Fruit fly (Drosophila melanogaster) whole organism, wandering third instar larva: Measurements from ENCODE around the gene RpL8.

Experiments
- Abd-B ChIP-seq: fragments of >200 bp; optimal IDR thresholded peaks from 2 replicates; lab custom pipeline; 2017; ENCODE audit warnings: missing biosample characterization, missing genetic modification characterization
- CG32264 ChIP-seq: fragments of 200-800 bp; sonication (Bioruptor generic); optimal IDR thresholded peaks from 2 replicates; lab custom pipeline; 2016; ENCODE audit warnings: missing biosample characterization, missing genetic modification characterization
- CG9705 ChIP-seq: fragments of 200-800 bp; sonication (Bioruptor generic); optimal IDR thresholded peaks from 2 replicates; lab custom pipeline; 2018; ENCODE audit warnings: missing biosample characterization, mild to moderate bottlenecking, missing genetic modification characterization
- CrebA ChIP-seq: fragments of 200-800 bp; sonication (Bioruptor generic); optimal IDR thresholded peaks from 2 replicates; lab custom pipeline; 2016; ENCODE audit warnings: missing biosample characterization, mild to moderate bottlenecking, missing genetic modification characterization, borderline replicate concordance
- Dfd ChIP-seq: fragments of >200 bp; optimal IDR thresholded peaks from 2 replicates; lab custom pipeline; 2017; ENCODE audit warnings: missing biosample characterization, missing genetic modification characterization
- Dif ChIP-seq: fragments of 200-275, 200-300 bp; sonication (Bioruptor generic); optimal IDR thresholded peaks from 2 replicates; lab custom pipeline; 2018; ENCODE audit warnings: missing biosample characterization, missing genetic modification characterization; ENCODE audit not compliant: partially characterized antibody
- GATAd ChIP-seq: sonication (Bioruptor generic); optimal IDR thresholded peaks from 2 replicates; lab custom pipeline; 2016; ENCODE audit warnings: missing biosample characterization, missing genetic modification characterization
- HLH106 ChIP-seq: fragments of 200-800 bp; optimal IDR thresholded peaks from 3 replicates; lab custom pipeline; 2019; ENCODE audit warnings: missing biosample characterization, mild to moderate bottlenecking, missing genetic modification characterization, moderate library complexity
- Hnf4 ChIP-seq: fragments of 200-800 bp; sonication (Bioruptor generic); optimal IDR thresholded peaks from 2 replicates; lab custom pipeline; 2016; ENCODE audit warnings: missing biosample characterization, mild to moderate bottlenecking, missing genetic modification characterization
- Hr83 ChIP-seq: fragments of 200-300 bp; sonication (Bioruptor generic); optimal IDR thresholded peaks from 2 replicates; lab custom pipeline; 2016; ENCODE audit warnings: missing biosample characterization, mild to moderate bottlenecking, missing genetic modification characterization, moderate library complexity; ENCODE audit not compliant: poor library complexity, severe bottlenecking
- Jra ChIP-seq: sonication (Bioruptor generic); optimal IDR thresholded peaks from 2 replicates; lab custom pipeline; 2016; ENCODE audit warnings: missing biosample characterization, missing genetic modification characterization
- Myc ChIP-seq: fragments of >200 bp; optimal IDR thresholded peaks from 2 replicates; lab custom pipeline; 2017
- N ChIP-seq: fragments of >200 bp; optimal IDR thresholded peaks from 2 replicates; lab custom pipeline; 2018; ENCODE audit warnings: missing biosample characterization, missing external identifiers, missing genetic modification characterization
- OdsH ChIP-seq: fragments of 200-800 bp; sonication (Bioruptor generic); optimal IDR thresholded peaks from 2 replicates; lab custom pipeline; 2016; ENCODE audit warnings: missing biosample characterization, mild to moderate bottlenecking, missing genetic modification characterization
- Rel ChIP-seq, 2 experiments: fragments of 200-800 bp; sonication (Bioruptor generic) in 1 of 2; optimal IDR thresholded peaks; 2 replicates in 1 of 2; 3 replicates in 1 of 2; lab custom pipeline; 2016 to 2019; ENCODE audit warnings: mild to moderate bottlenecking in 2 of 2, missing biosample characterization in 2 of 2, missing genetic modification characterization in 2 of 2, moderate library complexity in 1 of 2
- Sp1 ChIP-seq: fragments of 200-800 bp; sonication (Bioruptor generic); optimal IDR thresholded peaks from 3 replicates; lab custom pipeline; 2019; ENCODE audit warnings: missing biosample characterization, mild to moderate bottlenecking, missing genetic modification characterization, moderate library complexity
- Vsx2 ChIP-seq: fragments of 200-300, 225-300 bp; sonication (Bioruptor generic); optimal IDR thresholded peaks from 2 replicates; lab custom pipeline; 2018; ENCODE audit warnings: missing biosample characterization, missing genetic modification characterization; ENCODE audit not compliant: partially characterized antibody
- br ChIP-seq: fragments of 200-800 bp; sonication (Bioruptor generic); optimal IDR thresholded peaks from 2 replicates; lab custom pipeline; 2016; ENCODE audit warnings: missing biosample characterization, missing genetic modification characterization
- dl ChIP-seq, 2 experiments: fragments of 175-275, 200-275 bp in 1 of 2; fragments of 200-275 bp in 1 of 2; sonication (Bioruptor generic); optimal IDR thresholded peaks; lab custom pipeline; 2018; ENCODE audit warnings: mild to moderate bottlenecking in 2 of 2, missing biosample characterization in 2 of 2, missing genetic modification characterization in 2 of 2, moderate library complexity in 2 of 2; ENCODE audit not compliant: partially characterized antibody in 2 of 2, insufficient read depth in 1 of 2
- dmrt93B ChIP-seq: fragments of 200-800 bp; sonication (Bioruptor generic); optimal IDR thresholded peaks from 2 replicates; lab custom pipeline; 2018; ENCODE audit warnings: missing biosample characterization, mild to moderate bottlenecking, missing genetic modification characterization
- dsf ChIP-seq: sonication (Bioruptor generic); optimal IDR thresholded peaks from 2 replicates; lab custom pipeline; 2016; ENCODE audit warnings: missing biosample characterization, missing genetic modification characterization, borderline replicate concordance
- ey ChIP-seq: fragments of 200-800 bp; sonication (Bioruptor generic); optimal IDR thresholded peaks from 2 replicates; lab custom pipeline; 2016; ENCODE audit warnings: missing biosample characterization, missing genetic modification characterization
- foxo ChIP-seq, 2 experiments: fragments of 200-800 bp; sonication (Bioruptor generic); optimal IDR thresholded peaks; 2 replicates in 1 of 2; 3 replicates in 1 of 2; lab custom pipeline; 2016 to 2017; ENCODE audit warnings: missing biosample characterization in 2 of 2, missing genetic modification characterization in 2 of 2
- fru ChIP-seq: fragments of 200-800 bp; sonication (Bioruptor generic); optimal IDR thresholded peaks from 3 replicates; lab custom pipeline; 2016; ENCODE audit warnings: missing biosample characterization, mild to moderate bottlenecking, missing genetic modification characterization
- h ChIP-seq: fragments of 200-800 bp; sonication (Bioruptor generic); optimal IDR thresholded peaks from 3 replicates; lab custom pipeline; 2016; ENCODE audit warnings: missing biosample characterization, mild to moderate bottlenecking, missing genetic modification characterization
- jim ChIP-seq: fragments of 175-275, 200-325 bp; sonication (Bioruptor generic); optimal IDR thresholded peaks from 2 replicates; lab custom pipeline; 2016; ENCODE audit warnings: missing biosample characterization, mild to moderate bottlenecking, missing genetic modification characterization
- lola ChIP-seq: fragments of >200 bp; optimal IDR thresholded peaks from 2 replicates; lab custom pipeline; 2017; ENCODE audit warnings: missing biosample characterization, missing genetic modification characterization
- pan ChIP-seq: fragments of >200 bp; optimal IDR thresholded peaks from 2 replicates; lab custom pipeline; 2017
- psq ChIP-seq: fragments of 200-800 bp; sonication (Bioruptor generic); optimal IDR thresholded peaks from 3 replicates; lab custom pipeline; 2017; ENCODE audit warnings: missing biosample characterization, mild to moderate bottlenecking, missing genetic modification characterization, moderate library complexity
- rgr ChIP-seq: fragments of 200-800 bp; sonication (Bioruptor generic); optimal IDR thresholded peaks from 3 replicates; lab custom pipeline; 2016; ENCODE audit warnings: missing biosample characterization, mild to moderate bottlenecking, missing genetic modification characterization
- sv ChIP-seq: fragments of 200-800 bp; sonication (Bioruptor generic); optimal IDR thresholded peaks from 3 replicates; lab custom pipeline; 2016; ENCODE audit warnings: missing biosample characterization, missing genetic modification characterization
- tai ChIP-seq: sonication (Bioruptor generic); optimal IDR thresholded peaks from 2 replicates; lab custom pipeline; 2016; ENCODE audit warnings: missing biosample characterization, missing genetic modification characterization
- woc ChIP-seq: sonication (Bioruptor generic); optimal IDR thresholded peaks from 2 replicates; lab custom pipeline; 2016; ENCODE audit warnings: missing biosample characterization, mild to moderate bottlenecking, missing genetic modification characterization

The RpL8 gene

dm6 chr3L:2582753-2583536, 4.3 kb upstream of the RpL8 start (continued):
- peak; percentile 70 for TF ChIP-seq dmrt93B (GFP tag; lab: Kevin White, UChicago)
- peak; percentile 76 for TF ChIP-seq woc
- TF ChIP-seq Myc, result no peak
- peak; percentile 76 for TF ChIP-seq Rel (GFP tag; optimal IDR thresholded peaks at IDR 0.05; lab: Kevin White, UChicago)
- TF ChIP-seq Rel (tag; optimal IDR thresholded peaks at IDR 0.05; lab: Kevin White, UChicago), result peak; percentile 80
- TF ChIP-seq N (GFP tag; lab: Kevin White, UChicago), result no peak
- TF ChIP-seq h, result peak; percentile 93
- peak; percentile 51 to 94 for TF ChIP-seq foxo (GFP tag; optimal IDR thresholded peaks at IDR 0.05; lab: Kevin White, UChicago)
- peak; percentile 82 for TF ChIP-seq tai (GFP tag; lab: Kevin White, UChicago)
- peak; percentile 19 for TF ChIP-seq sv
- peak; percentile 85 for TF ChIP-seq HLH106 (tag; lab: Kevin White, UChicago)
- peak; percentile 86 for TF ChIP-seq psq (GFP tag; lab: Kevin White, UChicago)
- no peak for TF ChIP-seq Vsx2
- TF ChIP-seq, all 38 proteins: peak for 23

dm6 chr3L:2583537-2583870, 3.8 kb upstream of the RpL8 start:
- TF ChIP-seq lola (no peak), Jra (GFP tag; lab: Kevin White, UChicago) (no peak), foxo (GFP tag; optimal IDR thresholded peaks at IDR 0.05; lab: Kevin White, UChicago) (no peak), CG9705 (GFP tag; lab: Kevin White, UChicago) (no peak), sv (no peak), dsf (no peak), psq (GFP tag; lab: Kevin White, UChicago) (no peak), Rel (GFP tag; optimal IDR thresholded peaks at IDR 0.05; lab: Kevin White, UChicago) (no peak), Rel (tag; optimal IDR thresholded peaks at IDR 0.05; lab: Kevin White, UChicago) (no peak), ey (GFP tag; lab: Kevin White, UChicago) (no peak), GATAd (GFP tag; lab: Kevin White, UChicago) (no peak), tai (GFP tag; lab: Kevin White, UChicago) (no peak), jim (GFP tag; lab: Kevin White, UChicago) (no peak), Hr83 (GFP tag; lab: Kevin White, UChicago) (no peak), CrebA (no peak), Hnf4 (GFP tag; lab: Kevin White, UChicago) (no peak), dmrt93B (GFP tag; lab: Kevin White, UChicago) (no peak), N (GFP tag; lab: Kevin White, UChicago) (no peak)
- TF ChIP-seq, all 38 proteins: peak for 0

- TF ChIP-seq Myc (no peak), Dif (no peak), br (GFP tag; lab: Kevin White, UChicago) (peak; percentile 47), pan (lab: Kevin White, UChicago) (no peak), Sp1 (GFP tag; lab: Kevin White, UChicago) (no peak), fru (no peak), OdsH (GFP tag; lab: Kevin White, UChicago) (peak; percentile 44), CG32264 (GFP tag; lab: Kevin White, UChicago) (no peak), rgr (GFP tag; lab: Kevin White, UChicago) (peak; percentile 20), HLH106 (tag; lab: Kevin White, UChicago) (peak; percentile 22), Hnf4 (GFP tag; lab: Kevin White, UChicago) (peak; percentile 37), Abd-B (GFP tag; lab: Kevin White, UChicago) (no peak), Dfd (GFP tag; lab: Kevin White, UChicago) (peak; percentile 29), CrebA (no peak), sv (peak; percentile 61), foxo (GFP tag; optimal IDR thresholded peaks at IDR 0.05; lab: Kevin White, UChicago) (peak in 1 of 2 experiments; percentile 20), dl (GFP tag; optimal IDR thresholded peaks at IDR 0.05; lab: Kevin White, UChicago; ENCODE audit: insufficient read depth in 1 of 2, partially characterized antibody in 2 of 2) (no peak), dsf (no peak), Rel (GFP tag; optimal IDR thresholded peaks at IDR 0.05; lab: Kevin White, UChicago) (no peak), Rel (tag; optimal IDR thresholded peaks at IDR 0.05; lab: Kevin White, UChicago) (no peak), lola (no peak), tai (GFP tag; lab: Kevin White, UChicago) (no peak), psq (GFP tag; lab: Kevin White, UChicago) (peak; percentile 4), h (peak; percentile 8), ey (GFP tag; lab: Kevin White, UChicago) (peak; percentile 41)
Observed at dm6 chr3L:2584119-2584805, 3.0 kb upstream of the RpL8 start.
